Fruit fly (Drosophila melanogaster): Measurements from ENCODE around the gene CG31673.

The CG31673 gene

DNA sequence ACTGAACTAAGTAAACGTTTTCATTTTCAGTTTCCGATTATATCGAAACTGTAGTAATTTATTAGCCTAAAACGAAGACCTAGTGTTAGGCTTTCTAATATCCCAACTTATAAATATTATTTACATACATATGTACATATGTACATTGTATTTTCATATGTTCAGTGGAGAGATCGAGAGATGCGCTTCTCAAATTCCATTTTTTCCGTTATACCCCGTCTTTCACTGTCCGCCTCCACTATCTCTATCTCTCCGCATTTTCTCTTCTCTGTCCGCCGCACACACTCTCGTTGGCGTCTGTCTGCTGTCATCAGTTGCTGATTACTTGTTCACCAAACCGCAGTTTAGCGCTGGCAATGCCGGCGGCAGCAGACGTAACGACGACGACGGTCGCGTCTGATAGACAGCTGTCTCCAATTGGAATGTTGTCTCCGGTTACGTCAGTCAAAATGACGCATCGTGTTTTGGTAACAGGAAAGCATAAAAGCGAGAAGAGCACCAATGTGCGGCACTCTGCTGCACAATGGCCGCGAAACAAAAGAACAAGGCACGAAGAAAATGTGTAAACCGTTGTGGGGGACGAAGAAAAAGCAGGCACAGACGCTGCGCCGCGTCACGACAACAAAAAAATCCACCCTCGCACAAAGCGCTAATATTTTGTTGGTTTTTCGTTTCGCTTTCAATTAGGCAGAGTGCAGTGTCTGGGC, 6.8 kb upstream of the CG31673 start, which contains the start of gene CG9331 (continued):
- TF ChIP-seq dpn (GFP tag; optimal IDR thresholded peaks at IDR 0.05) = no peak
- TF ChIP-seq hkb (optimal IDR thresholded peaks at IDR 0.05) = peak; percentile 58
- no peak for TF ChIP-seq hkb (GFP tag; IDR thresholded peaks at IDR 0.05)
- TF ChIP-seq CG2202 (tag; optimal IDR thresholded peaks at IDR 0.05) = no peak
- peak; percentile 58 for TF ChIP-seq CG10209 (GFP tag; optimal IDR thresholded peaks at IDR 0.05)
- peak; percentile 25 for TF ChIP-seq BEAF-32 (GFP tag; optimal IDR thresholded peaks at IDR 0.05)
- TF ChIP-seq Dip3 (GFP tag; optimal IDR thresholded peaks at IDR 0.05) = no peak
- TF ChIP-seq D19B (GFP tag; optimal IDR thresholded peaks at IDR 0.05) = no peak
- TF ChIP-seq en (GFP tag; optimal IDR thresholded peaks at IDR 0.05) = no peak
- TF ChIP-seq CG12071 (GFP tag; optimal IDR thresholded peaks at IDR 0.05) = peak; percentile 29
- no peak for TF ChIP-seq CG33213 (GFP tag; optimal IDR thresholded peaks at IDR 0.05)
- TF ChIP-seq CrebB (tag; optimal IDR thresholded peaks at IDR 0.05) = no peak
- peak; percentile 68 for TF ChIP-seq Adf1 (GFP tag; IDR thresholded peaks at IDR 0.05)
- peak; percentile 93 for TF ChIP-seq CG18476 (GFP tag; optimal IDR thresholded peaks at IDR 0.05)
- TF ChIP-seq MBD-R2 (GFP tag; IDR thresholded peaks at IDR 0.05) = peak; percentile 24; the same call in 1 of the 2 replicates
- TF ChIP-seq CG13287 (GFP tag; IDR thresholded peaks at IDR 0.05; ENCODE audit: partially characterized antibody) = peak; percentile 33; the same call in 1 of the 2 replicates
- TF ChIP-seq danr (GFP tag; IDR thresholded peaks at IDR 0.05) = no peak
- TF ChIP-seq Mes4 (GFP tag; optimal IDR thresholded peaks at IDR 0.05) = no peak
- TF ChIP-seq Opbp (GFP tag; IDR thresholded peaks at IDR 0.05; ENCODE audit: partially characterized antibody) = peak; percentile 65; the same call in 2 of the 3 replicates
- no peak for TF ChIP-seq fd3F (GFP tag; optimal IDR thresholded peaks at IDR 0.05)
- TF ChIP-seq Fer2 (tag; optimal IDR thresholded peaks at IDR 0.05) = no peak
- TF ChIP-seq CG16779 (GFP tag; IDR thresholded peaks at IDR 0.05) = no peak
- TF ChIP-seq BtbVII (GFP tag; optimal IDR thresholded peaks at IDR 0.05) = no peak
- no peak for TF ChIP-seq CG6765 (GFP tag; optimal IDR thresholded peaks at IDR 0.05)
- TF ChIP-seq CG11093 (GFP tag; IDR thresholded peaks at IDR 0.05) = no peak
- TF ChIP-seq ind (GFP tag; optimal IDR thresholded peaks at IDR 0.05) = no peak
- no peak for TF ChIP-seq CG12299 (tag; optimal IDR thresholded peaks at IDR 0.05)
- TF ChIP-seq CG5953 (GFP tag; IDR thresholded peaks at IDR 0.05) = 0 out of 2 replicates have a peak, but pooled peaks have one; percentile 3
- TF ChIP-seq CG11504 (tag; optimal IDR thresholded peaks at IDR 0.05) = no peak
- TF ChIP-seq corto (GFP tag; optimal IDR thresholded peaks at IDR 0.05) = no peak
- no peak for TF ChIP-seq fru (optimal IDR thresholded peaks at IDR 0.05)
- TF ChIP-seq Scr (GFP tag; IDR thresholded peaks at IDR 0.05; ENCODE audit: partially characterized antibody) = peak; percentile 43
- TF ChIP-seq PHDP (tag; optimal IDR thresholded peaks at IDR 0.05) = no peak
- no peak for TF ChIP-seq CG13123 (GFP tag; optimal IDR thresholded peaks at IDR 0.05)
- TF ChIP-seq cg (GFP tag; optimal IDR thresholded peaks at IDR 0.05) = peak; percentile 38
- TF ChIP-seq CG42726 (GFP tag; IDR thresholded peaks at IDR 0.05; ENCODE audit: partially characterized antibody) = no peak
- no peak for TF ChIP-seq HLH3B (GFP tag; IDR thresholded peaks at IDR 0.05)
- peak; percentile 77; the same call in 2 of the 3 replicates for TF ChIP-seq ci (GFP tag; IDR thresholded peaks at IDR 0.05)
- no peak for TF ChIP-seq CG1024 (GFP tag; IDR thresholded peaks at IDR 0.05)
- no peak for TF ChIP-seq da (GFP tag; optimal IDR thresholded peaks at IDR 0.05)
- no peak for TF ChIP-seq CG7987 (GFP tag; optimal IDR thresholded peaks at IDR 0.05)
- no peak for TF ChIP-seq CG33557 (GFP tag; optimal IDR thresholded peaks at IDR 0.05)
- peak; percentile 20 for TF ChIP-seq wek (GFP tag; optimal IDR thresholded peaks at IDR 0.05)
- TF ChIP-seq cato (GFP tag; optimal IDR thresholded peaks at IDR 0.05; ENCODE audit: borderline replicate concordance) = no peak
- no peak for TF ChIP-seq unpg (GFP tag; optimal IDR thresholded peaks at IDR 0.05)
- TF ChIP-seq kah (GFP tag; optimal IDR thresholded peaks at IDR 0.05) = no peak
- no peak for TF ChIP-seq CG4854 (GFP tag; optimal IDR thresholded peaks at IDR 0.05)
- TF ChIP-seq HmgZ (tag; optimal IDR thresholded peaks at IDR 0.05) = no peak
- no peak for TF ChIP-seq CG15073 (GFP tag; optimal IDR thresholded peaks at IDR 0.05)
- peak; percentile 100 for TF ChIP-seq CG31224 (GFP tag; IDR thresholded peaks at IDR 0.05)

Measured in whole organism, embryonic.